Worm (Caenorhabditis elegans): ENCODE data around the gene poml-1.

- TF ChIP-seq mec-3 (tag; optimal IDR thresholded peaks at IDR 0.05; ENCODE audit: borderline replicate concordance) (no peak), ceh-9 (tag; optimal IDR thresholded peaks at IDR 0.05) (no peak), sdc-2 (tag; optimal IDR thresholded peaks at IDR 0.05) (no peak), ama-1 (optimal IDR thresholded peaks at IDR 0.05) (no peak)
Measured at ce11 chrX:13746661-13747365, 24.1 kb upstream of the poml-1 start, which contains the start of gene nhr-71.

Data from whole organism, late embryonic.